Worm (Caenorhabditis elegans) whole organism, young adult: Measurements from ENCODE around the gene C03A7.2.

Source experiments
- B0035.1 ChIP-seq: sonication (generic microtip); optimal IDR thresholded peaks from 2 replicates; lab custom pipeline; 2016; ENCODE audit warnings: missing genetic modification characterization, mild to moderate bottlenecking, missing compliant biosample characterization, missing genotype, missing genetic modification reagents
- B0336.3 ChIP-seq: fragments of 200-800 bp; sonication (Bioruptor generic); IDR thresholded peaks from 2 replicates; pipeline ENCODE4 v1.3.6; 2022; ENCODE audit warnings: missing genetic modification characterization, missing compliant biosample characterization
- C06A6.2 ChIP-seq: fragments of 200-800 bp; sonication (Bioruptor generic); conservative IDR thresholded peaks from 2 replicates; pipeline ENCODE4 v1.3.6; 2022; ENCODE audit warnings: missing genetic modification characterization, missing compliant biosample characterization
- D2030.7 ChIP-seq: fragments of 200-800 bp; sonication (Bioruptor generic); IDR thresholded peaks from 2 replicates; pipeline ENCODE4 v1.3.6; 2022; ENCODE audit warnings: missing genetic modification reagents, missing genetic modification characterization, missing compliant biosample characterization
- F10E7.11 ChIP-seq: sonication (generic microtip); optimal IDR thresholded peaks from 2 replicates; lab custom pipeline; 2017; ENCODE audit warnings: mild to moderate bottlenecking, missing genetic modification characterization, moderate library complexity, missing compliant biosample characterization
- F22D6.2 ChIP-seq: sonication (generic microtip); optimal IDR thresholded peaks from 2 replicates; lab custom pipeline; 2016; ENCODE audit warnings: mild to moderate bottlenecking, missing genetic modification characterization, missing compliant biosample characterization
- F23B12.7 ChIP-seq: sonication (generic microtip); optimal IDR thresholded peaks from 2 replicates; lab custom pipeline; 2017; ENCODE audit warnings: missing genetic modification characterization, mild to moderate bottlenecking, missing compliant biosample characterization, antibody characterized with exemption, moderate library complexity; ENCODE audit not compliant: insufficient read depth
- K12H6.12 ChIP-seq: fragments of 200-800 bp; sonication (Bioruptor generic); optimal IDR thresholded peaks from 2 replicates; lab custom pipeline; 2018; ENCODE audit warnings: mild to moderate bottlenecking, missing genetic modification characterization, missing compliant biosample characterization
- Y53G8AR.9 ChIP-seq: fragments of 200-800 bp; sonication (Bioruptor generic); conservative IDR thresholded peaks from 2 replicates; pipeline ENCODE4 v1.3.6; 2022; ENCODE audit warnings: missing genetic modification reagents, missing genetic modification characterization, missing compliant biosample characterization
- Y67H2A.10 ChIP-seq: fragments of 200-800 bp; sonication (Bioruptor generic); conservative IDR thresholded peaks from 2 replicates; pipeline ENCODE4 v1.3.6; 2022; ENCODE audit warnings: missing genetic modification reagents, missing genetic modification characterization, missing compliant biosample characterization
- akir-1 ChIP-seq: fragments of 200-800 bp; sonication (Bioruptor generic); optimal IDR thresholded peaks from 2 replicates; lab custom pipeline; 2018; ENCODE audit warnings: mild to moderate bottlenecking, missing genetic modification characterization, moderate library complexity, missing compliant biosample characterization
- aptf-2 ChIP-seq: fragments of 200-800 bp; sonication (Bioruptor generic); conservative IDR thresholded peaks from 2 replicates; pipeline ENCODE4 v1.3.6; 2022; ENCODE audit warnings: missing genetic modification reagents, missing genetic modification characterization, missing compliant biosample characterization
- attf-6 ChIP-seq: fragments of 200-800 bp; sonication (Bioruptor generic); IDR thresholded peaks from 2 replicates; pipeline ENCODE4 v1.3.6; 2022; ENCODE audit warnings: missing genetic modification reagents, missing genetic modification characterization, missing compliant biosample characterization
- bed-1 ChIP-seq: fragments of 200-800 bp; sonication (Bioruptor generic); IDR thresholded peaks from 2 replicates; pipeline ENCODE4 v1.3.6; 2022; ENCODE audit warnings: missing genetic modification reagents, missing genetic modification characterization, missing compliant biosample characterization
- bed-2 ChIP-seq: fragments of 200-800 bp; sonication (Bioruptor generic); IDR thresholded peaks from 2 replicates; pipeline ENCODE4 v1.3.6; 2022; ENCODE audit warnings: missing genetic modification reagents, missing genetic modification characterization, missing compliant biosample characterization
- ceh-79 ChIP-seq: sonication (generic microtip); optimal IDR thresholded peaks from 2 replicates; lab custom pipeline; 2017; ENCODE audit warnings: mild to moderate bottlenecking, missing genetic modification characterization, missing compliant biosample characterization
- dox-1 ChIP-seq: fragments of 200-800 bp; sonication (Bioruptor generic); IDR thresholded peaks from 2 replicates; pipeline ENCODE4 v1.3.6; 2022; ENCODE audit warnings: missing genetic modification reagents, missing genetic modification characterization, missing compliant biosample characterization
- ekl-4 ChIP-seq: fragments of 200-800 bp; sonication (Bioruptor generic); IDR thresholded peaks from 2 replicates; pipeline ENCODE4 v1.3.6; 2022; ENCODE audit warnings: missing genetic modification reagents, missing genetic modification characterization, missing compliant biosample characterization
- gei-17 ChIP-seq: fragments of 200-800 bp; sonication (Bioruptor generic); optimal IDR thresholded peaks from 2 replicates; lab custom pipeline; 2018; ENCODE audit warnings: mild to moderate bottlenecking, missing genetic modification characterization, missing compliant biosample characterization
- hlh-12 ChIP-seq: sonication (generic microtip); optimal IDR thresholded peaks from 2 replicates; lab custom pipeline; 2016; ENCODE audit warnings: missing genetic modification characterization, missing compliant biosample characterization
- hrde-1 ChIP-seq: sonication (generic microtip); optimal IDR thresholded peaks from 2 replicates; lab custom pipeline; 2016; ENCODE audit warnings: missing genetic modification characterization, mild to moderate bottlenecking, missing compliant biosample characterization, moderate library complexity, missing genotype, missing genetic modification reagents, borderline replicate concordance
- hsf-1 ChIP-seq: fragments of 200-800 bp; sonication (Bioruptor generic); IDR thresholded peaks from 2 replicates; pipeline ENCODE4 v1.3.6; 2022; ENCODE audit warnings: missing genetic modification reagents, missing genetic modification characterization, missing compliant biosample characterization
- lin-54 ChIP-seq: fragments of 200-800 bp; sonication (Bioruptor generic); optimal IDR thresholded peaks from 2 replicates; lab custom pipeline; 2018; ENCODE audit warnings: mild to moderate bottlenecking, missing genetic modification characterization, missing compliant biosample characterization
- lir-1 ChIP-seq: fragments of 200-800 bp; sonication (Bioruptor generic); conservative IDR thresholded peaks from 2 replicates; pipeline ENCODE4 v1.3.6; 2022; ENCODE audit warnings: missing genetic modification reagents, missing genetic modification characterization, missing compliant biosample characterization
- lsl-1 ChIP-seq: fragments of 200-800 bp; sonication (Bioruptor generic); optimal IDR thresholded peaks from 2 replicates; lab custom pipeline; 2018; ENCODE audit warnings: mild to moderate bottlenecking, missing genetic modification characterization, moderate library complexity, missing compliant biosample characterization
- madf-3 ChIP-seq: fragments of 200-800 bp; sonication (Bioruptor generic); IDR thresholded peaks from 2 replicates; pipeline ENCODE4 v1.3.6; 2022; ENCODE audit warnings: missing genetic modification reagents, missing genetic modification characterization, missing compliant biosample characterization
- mcd-1 ChIP-seq: fragments of 200-800 bp; sonication (Bioruptor generic); IDR thresholded peaks from 2 replicates; pipeline ENCODE4 v1.3.6; 2022; ENCODE audit warnings: missing genetic modification reagents, missing genetic modification characterization, missing compliant biosample characterization
- mel-28 ChIP-seq: sonication (generic microtip); optimal IDR thresholded peaks from 2 replicates; lab custom pipeline; 2016; ENCODE audit warnings: borderline replicate concordance, mild to moderate bottlenecking, missing genetic modification characterization, missing compliant biosample characterization
- mxl-1 ChIP-seq: sonication (generic microtip); optimal IDR thresholded peaks from 2 replicates; lab custom pipeline; 2016; ENCODE audit warnings: missing genetic modification characterization, missing compliant biosample characterization
- pbrm-1 ChIP-seq: fragments of 200-800 bp; sonication (Bioruptor generic); IDR thresholded peaks from 2 replicates; pipeline ENCODE4 v1.3.6; 2022; ENCODE audit warnings: missing genetic modification reagents, missing genetic modification characterization, missing compliant biosample characterization
- sea-2 ChIP-seq: fragments of 200-800 bp; sonication (Bioruptor generic); IDR thresholded peaks from 2 replicates; pipeline ENCODE4 v1.3.6; 2022; ENCODE audit warnings: missing genetic modification characterization, missing compliant biosample characterization
- snpc-3.4 ChIP-seq: sonication (generic microtip); optimal IDR thresholded peaks from 2 replicates; lab custom pipeline; 2017; ENCODE audit warnings: missing genetic modification characterization, mild to moderate bottlenecking, missing compliant biosample characterization, antibody characterized with exemption, moderate library complexity, missing genotype, missing genetic modification reagents
- tbx-9 ChIP-seq: sonication (generic microtip); optimal IDR thresholded peaks from 2 replicates; lab custom pipeline; 2016; ENCODE audit warnings: borderline replicate concordance, missing genetic modification characterization, inconsistent platforms, missing compliant biosample characterization
- unc-130 ChIP-seq: sonication (generic microtip); optimal IDR thresholded peaks from 2 replicates; lab custom pipeline; 2016; ENCODE audit warnings: missing genetic modification reagents, missing genetic modification characterization, missing compliant biosample characterization
- xnd-1 ChIP-seq: sonication (generic microtip); optimal IDR thresholded peaks from 2 replicates; lab custom pipeline; 2016; ENCODE audit warnings: missing genotype, missing genetic modification reagents, missing genetic modification characterization, missing compliant biosample characterization
- ztf-26 ChIP-seq: sonication (generic microtip); optimal IDR thresholded peaks from 2 replicates; lab custom pipeline; 2017; ENCODE audit warnings: missing genetic modification characterization, missing compliant biosample characterization
- ztf-3 ChIP-seq: fragments of 200-800 bp; sonication (Bioruptor generic); optimal IDR thresholded peaks from 2 replicates; lab custom pipeline; 2018; ENCODE audit warnings: mild to moderate bottlenecking, missing genetic modification characterization, missing compliant biosample characterization

Gene C03A7.2

DNA sequence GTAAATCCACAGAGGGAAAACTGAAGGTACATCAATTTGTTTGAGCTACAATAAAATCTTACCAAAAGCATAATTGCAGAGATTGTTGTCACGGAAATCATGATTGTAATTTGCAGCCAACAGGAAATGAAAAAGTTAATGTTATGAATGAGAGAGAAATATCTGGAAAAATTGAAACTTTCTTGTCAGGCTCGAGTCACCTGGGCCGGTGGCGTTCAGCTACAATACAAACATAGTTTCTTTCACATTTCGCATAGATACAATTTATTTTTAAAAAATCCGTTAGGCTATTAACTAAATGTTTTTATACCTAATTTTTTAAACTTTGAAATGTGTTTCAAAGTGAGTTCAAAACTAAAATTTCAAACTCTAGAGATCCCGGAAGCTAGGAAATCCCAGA is 24.1 kb upstream of the C03A7.2 start, which contains the start of gene srx-39:
Gene srx-39, minus strand, starts transcription at position 101 of the 400 bp plus-strand sequence.
- TF ChIP-seq ceh-79 (tag; lab: Kevin White, UChicago) (no peak), lin-54 (GFP tag; lab: Kevin White, UChicago) (no peak), ekl-4 (GFP tag; lab: Robert Waterston, UW) (no peak), ztf-3 (GFP tag; lab: Kevin White, UChicago) (no peak), attf-6 (GFP tag; lab: Robert Waterston, UW) (no peak), bed-2 (GFP tag; lab: Robert Waterston, UW) (no peak), pbrm-1 (GFP tag; lab: Robert Waterston, UW) (no peak), xnd-1 (tag; lab: Kevin White, UChicago) (no peak), snpc-3.4 (no peak), dox-1 (GFP tag; lab: Robert Waterston, UW) (no peak), B0035.1 (tag; lab: Kevin White, UChicago) (no peak), akir-1 (GFP tag; lab: Kevin White, UChicago) (no peak), B0336.3 (no peak), madf-3 (GFP tag; lab: Robert Waterston, UW) (no peak), hrde-1 (tag; lab: Kevin White, UChicago) (no peak)

- TF ChIP-seq mcd-1 (GFP tag; lab: Robert Waterston, UW) = no peak
- no peak for TF ChIP-seq aptf-2
- no peak for TF ChIP-seq F23B12.7 (tag; lab: Kevin White, UChicago)
- TF ChIP-seq bed-1 (GFP tag; lab: Robert Waterston, UW) = no peak
- TF ChIP-seq mel-28 (tag; lab: Kevin White, UChicago) = no peak
- no peak for TF ChIP-seq D2030.7
- TF ChIP-seq F10E7.11 (tag; lab: Kevin White, UChicago) = no peak
- TF ChIP-seq Y67H2A.10 = no peak
- TF ChIP-seq Y53G8AR.9 (GFP tag; lab: Robert Waterston, UW) = no peak
- no peak for TF ChIP-seq hsf-1
- no peak for TF ChIP-seq unc-130 (GFP tag; lab: Kevin White, UChicago)
- no peak for TF ChIP-seq mxl-1 (tag; lab: Kevin White, UChicago)
- TF ChIP-seq sea-2 (GFP tag; lab: Robert Waterston, UW) = no peak
Measured at ce11 chrV:5158302-5158701, 23.4 kb upstream of the C03A7.2 start, which contains the start of gene abu-15. Gene abu-15, plus strand, starts transcription at chrV:5158602.

- TF ChIP-seq lir-1 (GFP tag; lab: Robert Waterston, UW) (no peak), C06A6.2 (GFP tag; lab: Robert Waterston, UW) (no peak), F22D6.2 (tag; lab: Kevin White, UChicago) (no peak), lsl-1 (GFP tag; lab: Kevin White, UChicago) (no peak), ztf-26 (no peak), tbx-9 (tag; lab: Kevin White, UChicago) (no peak), gei-17 (GFP tag; lab: Kevin White, UChicago) (no peak), snpc-3.4 (no peak), K12H6.12 (no peak), akir-1 (GFP tag; lab: Kevin White, UChicago) (no peak), hlh-12 (no peak)
Measured at ce11 chrV:5161792-5162191, 19.9 kb upstream of the C03A7.2 start, which contains the start of gene abu-6. Gene abu-6, minus strand, starts transcription at chrV:5161892.
